Worm (Caenorhabditis elegans) whole organism, L1 larva: ENCODE results near the gene F11A5.17.

Experiments used
- C04F5.9 ChIP-seq: sonication (generic microtip); optimal IDR thresholded peaks from 2 replicates; lab custom pipeline; 2016; ENCODE audit warnings: missing genetic modification characterization, missing compliant biosample characterization
- C16A3.4 ChIP-seq: fragments of 150-350 bp; optimal IDR thresholded peaks from 2 replicates; lab custom pipeline; 2014; ENCODE audit warnings: missing biosample characterization, missing genetic modification characterization
- F16B12.6 ChIP-seq: fragments of 150-350 bp; optimal IDR thresholded peaks from 2 replicates; lab custom pipeline; 2014; ENCODE audit warnings: missing biosample characterization, missing genetic modification characterization
- Y116A8C.19 ChIP-seq: sonication (generic microtip); optimal IDR thresholded peaks from 2 replicates; lab custom pipeline; 2016; ENCODE audit warnings: missing compliant biosample characterization, missing genetic modification characterization, borderline replicate concordance
- aha-1 ChIP-seq: fragments of 150-350 bp; optimal IDR thresholded peaks from 2 replicates; lab custom pipeline; 2014; ENCODE audit warnings: missing biosample characterization, missing genetic modification characterization
- aly-2 ChIP-seq: fragments of 150-350 bp; optimal IDR thresholded peaks from 2 replicates; lab custom pipeline; 2014; ENCODE audit warnings: missing biosample characterization, missing genetic modification characterization
- blmp-1 ChIP-seq: fragments of 150-350 bp; optimal IDR thresholded peaks from 2 replicates; lab custom pipeline; 2014; ENCODE audit warnings: missing biosample characterization, missing genetic modification characterization
- ceh-63 ChIP-seq: fragments of 200-800 bp; sonication (Bioruptor generic); optimal IDR thresholded peaks from 2 replicates; lab custom pipeline; 2018; ENCODE audit warnings: mild to moderate bottlenecking, missing genetic modification characterization, missing compliant biosample characterization
- ceh-88 ChIP-seq: fragments of 200-800 bp; sonication (Bioruptor generic); IDR thresholded peaks from 2 replicates; pipeline ENCODE4 v1.3.6; 2022; ENCODE audit warnings: missing genetic modification characterization, missing compliant biosample characterization
- ceh-90 ChIP-seq: sonication (generic microtip); optimal IDR thresholded peaks from 2 replicates; lab custom pipeline; 2016; ENCODE audit warnings: missing genetic modification characterization, missing compliant biosample characterization
- dpl-1 ChIP-seq, 3 experiments: fragments of 150-350 bp in 2 of 3; sonication (generic microtip) in 1 of 3; optimal IDR thresholded peaks; 2 replicates each; lab custom pipeline; 2014 to 2017; ENCODE audit warnings: missing biosample characterization in 3 of 3, missing genetic modification characterization in 3 of 3, missing genetic modification reagents in 3 of 3
- dsc-1 ChIP-seq: sonication (generic microtip); optimal IDR thresholded peaks from 2 replicates; lab custom pipeline; 2016; ENCODE audit warnings: mild to moderate bottlenecking, missing genetic modification characterization, missing compliant biosample characterization
- efl-1 ChIP-seq, 4 experiments: fragments of 150-350 bp; optimal IDR thresholded peaks in 3 of 4; peaks in 1 of 4; 1 replicate in 1 of 4; 2 replicates in 3 of 4; lab custom pipeline; 2014; ENCODE audit warnings: missing biosample characterization in 2 of 4, missing genetic modification characterization in 2 of 4, missing genetic modification reagents in 2 of 4
- efl-3 ChIP-seq: fragments of 200-800 bp; sonication (Bioruptor generic); optimal IDR thresholded peaks from 2 replicates; lab custom pipeline; 2018; ENCODE audit warnings: mild to moderate bottlenecking, missing genetic modification characterization, missing compliant biosample characterization
- ets-5 ChIP-seq: fragments of 200-800 bp; sonication (Bioruptor generic); IDR thresholded peaks from 2 replicates; pipeline ENCODE4 v1.3.6; 2022; ENCODE audit warnings: missing genetic modification characterization, missing compliant biosample characterization
- hlh-17 ChIP-seq: fragments of 200-800 bp; sonication (Bioruptor generic); optimal IDR thresholded peaks from 2 replicates; lab custom pipeline; 2018; ENCODE audit warnings: missing genetic modification characterization, mild to moderate bottlenecking, missing compliant biosample characterization, moderate library complexity, borderline replicate concordance
- hlh-4 ChIP-seq: sonication (generic microtip); optimal IDR thresholded peaks from 2 replicates; lab custom pipeline; 2016; ENCODE audit warnings: mild to moderate bottlenecking, missing genetic modification characterization, missing compliant biosample characterization
- hpl-2 ChIP-seq: fragments of 150-350 bp; optimal IDR thresholded peaks from 2 replicates; lab custom pipeline; 2014; ENCODE audit warnings: missing biosample characterization, missing genetic modification reagents, missing genetic modification characterization
- lin-15B ChIP-seq: fragments of 150-350 bp; sonication (generic microtip); optimal IDR thresholded peaks from 3 replicates; lab custom pipeline; 2014; ENCODE audit warnings: missing biosample characterization, missing genetic modification characterization
- lir-3 ChIP-seq: sonication (generic microtip); optimal IDR thresholded peaks from 2 replicates; lab custom pipeline; 2016; ENCODE audit warnings: mild to moderate bottlenecking, missing genetic modification characterization, moderate library complexity, missing compliant biosample characterization; ENCODE audit not compliant: poor library complexity
- lsy-2 ChIP-seq, 2 experiments: fragments of 150-350 bp; optimal IDR thresholded peaks; 2 replicates each; lab custom pipeline; 2014; ENCODE audit warnings: missing biosample characterization in 2 of 2, missing genetic modification characterization in 2 of 2
- mef-2 ChIP-seq: fragments of 150-350 bp; optimal IDR thresholded peaks from 2 replicates; lab custom pipeline; 2014; ENCODE audit warnings: missing biosample characterization, missing genetic modification characterization
- mep-1 ChIP-seq: fragments of 150-350 bp; optimal IDR thresholded peaks from 2 replicates; lab custom pipeline; 2014; ENCODE audit warnings: missing biosample characterization, missing genetic modification characterization
- nhr-11 ChIP-seq: fragments of 150-350 bp; optimal IDR thresholded peaks from 2 replicates; lab custom pipeline; 2014; ENCODE audit warnings: missing biosample characterization, missing genetic modification characterization
- nhr-12 ChIP-seq: sonication (generic microtip); optimal IDR thresholded peaks from 2 replicates; lab custom pipeline; 2017; ENCODE audit warnings: missing biosample characterization, missing genetic modification characterization
- nhr-19 ChIP-seq: fragments of 200-800 bp; sonication (Bioruptor generic); conservative IDR thresholded peaks from 2 replicates; pipeline ENCODE4 v1.3.6; 2022; ENCODE audit warnings: missing genetic modification characterization, missing compliant biosample characterization
- nhr-20 ChIP-seq: sonication (generic microtip); optimal IDR thresholded peaks from 2 replicates; lab custom pipeline; 2016; ENCODE audit warnings: mild to moderate bottlenecking, missing genetic modification characterization, missing compliant biosample characterization
- nhr-237 ChIP-seq: fragments of 150-350 bp; optimal IDR thresholded peaks from 2 replicates; lab custom pipeline; 2014; ENCODE audit warnings: missing biosample characterization, missing genetic modification characterization
- nhr-71 ChIP-seq: sonication (generic microtip); optimal IDR thresholded peaks from 2 replicates; lab custom pipeline; 2016; ENCODE audit warnings: mild to moderate bottlenecking, missing genetic modification characterization, moderate library complexity, missing compliant biosample characterization
- nhr-90 ChIP-seq: sonication (generic microtip); optimal IDR thresholded peaks from 2 replicates; lab custom pipeline; 2016; ENCODE audit warnings: mild to moderate bottlenecking, missing genetic modification characterization, missing compliant biosample characterization; ENCODE audit not compliant: poor library complexity
- pag-3 ChIP-seq: sonication (generic microtip); optimal IDR thresholded peaks from 2 replicates; lab custom pipeline; 2017; ENCODE audit warnings: missing genetic modification characterization, mild to moderate bottlenecking, missing compliant biosample characterization, antibody characterized with exemption, borderline replicate concordance; ENCODE audit not compliant: insufficient read depth
- snu-23 ChIP-seq: sonication (generic microtip); optimal IDR thresholded peaks from 2 replicates; lab custom pipeline; 2016; ENCODE audit warnings: missing genetic modification characterization, missing compliant biosample characterization
- sox-4 ChIP-seq: sonication (generic microtip); optimal IDR thresholded peaks from 2 replicates; lab custom pipeline; 2016; ENCODE audit warnings: missing genetic modification characterization, missing compliant biosample characterization
- tbx-2 ChIP-seq: sonication (generic microtip); optimal IDR thresholded peaks from 2 replicates; lab custom pipeline; 2016; ENCODE audit warnings: missing genetic modification characterization, missing compliant biosample characterization
- unc-130 ChIP-seq: fragments of 150-350 bp; optimal IDR thresholded peaks from 2 replicates; lab custom pipeline; 2017; ENCODE audit warnings: missing biosample characterization, missing genetic modification characterization, inconsistent platforms
- unc-30 ChIP-seq: sonication (generic microtip); optimal IDR thresholded peaks from 2 replicates; lab custom pipeline; 2017; ENCODE audit warnings: missing biosample characterization, missing genetic modification characterization
- unc-62 ChIP-seq: fragments of 150-350 bp; optimal IDR thresholded peaks from 2 replicates; lab custom pipeline; 2014; ENCODE audit warnings: missing biosample characterization, missing genetic modification reagents, missing genetic modification characterization
- unc-86 ChIP-seq: sonication (generic microtip); optimal IDR thresholded peaks from 2 replicates; lab custom pipeline; 2016; ENCODE audit warnings: missing genetic modification characterization, missing compliant biosample characterization
- unc-98 ChIP-seq: fragments of 200-800 bp; sonication (Bioruptor generic); IDR thresholded peaks from 2 replicates; pipeline ENCODE4 v1.3.6; 2022; ENCODE audit warnings: missing genetic modification characterization, missing compliant biosample characterization
- zag-1 ChIP-seq: fragments of 150-350 bp; optimal IDR thresholded peaks from 2 replicates; lab custom pipeline; 2014; ENCODE audit warnings: missing biosample characterization, missing genetic modification characterization
- zip-4 ChIP-seq: fragments of 200-800 bp; sonication (Bioruptor generic); optimal IDR thresholded peaks from 2 replicates; lab custom pipeline; 2018; ENCODE audit warnings: mild to moderate bottlenecking, missing genetic modification characterization, moderate library complexity, missing compliant biosample characterization
- ztf-11 ChIP-seq, 2 experiments: sonication (generic microtip); optimal IDR thresholded peaks; 2 replicates each; lab custom pipeline; 2016 to 2017; ENCODE audit warnings: missing genetic modification characterization in 2 of 2, missing biosample characterization in 1 of 2, missing compliant biosample characterization in 1 of 2

Gene F11A5.17

DNA sequence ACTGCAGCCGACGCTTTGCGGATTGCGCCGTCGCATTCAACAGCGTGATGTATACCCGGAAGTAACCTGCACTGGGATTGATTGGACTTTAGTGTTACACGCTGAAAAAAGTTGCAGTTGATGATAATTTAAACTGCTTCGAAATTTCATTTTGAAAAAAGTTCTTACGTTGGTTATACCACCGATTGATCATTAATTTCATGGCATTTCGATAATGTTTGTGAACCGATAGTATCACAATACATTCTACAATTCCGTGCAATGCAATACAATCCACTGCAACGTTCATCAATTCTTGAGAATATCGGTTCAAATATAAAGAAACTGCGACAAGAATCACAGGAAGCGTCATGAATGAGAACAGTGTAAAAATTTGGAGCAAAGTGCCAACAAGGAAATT, 33.3 kb downstream of the F11A5.17 start, which contains the start of gene F21H7.3:
TSS of gene F21H7.3 (minus strand) at position 101 of the 400 bp plus-strand sequence.
- TF ChIP-seq unc-62 (GFP tag; lab: Kevin White, UChicago) (no peak), nhr-90 (tag; lab: Kevin White, UChicago) (no peak), unc-30 (tag; lab: Kevin White, UChicago) (no peak), sox-4 (tag; lab: Kevin White, UChicago) (no peak), zag-1 (tag; lab: Kevin White, UChicago) (no peak), lin-15B (tag; lab: Kevin White, UChicago) (no peak)

DNA sequence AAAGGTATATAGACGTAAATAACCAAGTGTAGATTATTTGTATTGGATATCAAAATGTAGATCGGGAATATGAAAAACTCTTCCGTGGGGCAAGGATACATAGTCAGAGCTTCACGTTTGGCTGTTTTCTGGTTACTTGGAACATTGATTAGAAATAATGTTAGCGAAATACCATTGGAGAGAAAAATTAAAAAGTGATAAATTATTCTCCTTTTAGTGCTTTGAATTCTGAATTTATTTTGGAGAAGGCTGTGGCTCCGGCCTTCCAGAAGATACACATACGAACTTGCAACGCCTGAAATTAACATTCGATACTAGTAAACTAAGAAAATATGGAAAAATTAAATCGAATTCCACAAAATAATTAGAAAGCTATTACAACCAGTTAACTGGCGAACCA, 33.8 kb downstream of the F11A5.17 start, which contains the start of gene srh-98:
TSS of gene srh-98 (minus strand) at position 101 of the 400 bp plus-strand sequence.
- TF ChIP-seq nhr-12 (tag; lab: Kevin White, UChicago) (no peak), unc-130 (tag; lab: Kevin White, UChicago) (no peak), ets-5 (GFP tag; lab: Robert Waterston, UW) (no peak), nhr-71 (tag; lab: Kevin White, UChicago) (no peak), Y116A8C.19 (tag; lab: Kevin White, UChicago) (no peak), aly-2 (tag; lab: Kevin White, UChicago) (no peak), pag-3 (no peak), lsy-2 (tag; optimal IDR thresholded peaks at IDR 0.05; lab: Kevin White, UChicago) (no peak), dpl-1 (GFP tag; optimal IDR thresholded peaks at IDR 0.05; lab: Kevin White, UChicago) (no peak), nhr-90 (tag; lab: Kevin White, UChicago) (no peak), ztf-11 (tag; optimal IDR thresholded peaks at IDR 0.05; lab: Kevin White, UChicago) (no peak), F16B12.6 (tag; lab: Kevin White, UChicago) (no peak), hpl-2 (GFP tag; lab: Kevin White, UChicago) (no peak), nhr-19 (GFP tag; lab: Robert Waterston, UW) (no peak), hlh-4 (tag; lab: Kevin White, UChicago) (no peak), tbx-2 (tag; lab: Kevin White, UChicago) (no peak), efl-1 (optimal IDR thresholded peaks at IDR 0.05; lab: Kevin White, UChicago) (no peak), efl-1 (GFP tag; optimal IDR thresholded peaks at IDR 0.05 in 1 of 2; lab: Kevin White, UChicago) (no peak), zag-1 (tag; lab: Kevin White, UChicago) (no peak), nhr-11 (no peak)

DNA sequence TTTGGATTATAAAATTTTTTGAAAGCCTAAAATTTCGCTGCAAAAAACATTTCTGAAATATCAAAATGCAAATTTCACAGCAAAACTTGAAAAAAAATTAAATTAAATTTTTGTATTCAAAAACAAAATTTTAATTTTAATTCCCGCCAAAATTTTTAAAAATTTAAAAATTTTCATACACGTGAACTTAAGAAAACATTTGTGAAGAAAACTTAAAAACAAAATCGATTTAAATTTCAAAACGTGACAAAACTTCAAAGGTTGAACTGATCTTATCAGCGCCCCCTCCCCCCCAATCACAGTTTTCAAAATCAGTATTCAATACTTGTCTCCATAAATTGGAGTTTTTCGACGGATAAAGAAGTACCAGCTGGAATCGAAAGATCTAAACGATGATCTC, 35.4 kb downstream of the F11A5.17 start, which contains the start of gene F21H7.5:
TSS of gene F21H7.5 (plus strand) at position 301 of the 400 bp plus-strand sequence.
- TF ChIP-seq F16B12.6 (tag; lab: Kevin White, UChicago): no peak
- no peak for TF ChIP-seq nhr-11
- TF ChIP-seq C04F5.9: no peak
- TF ChIP-seq unc-98 (GFP tag; lab: Robert Waterston, UW): no peak
- no peak for TF ChIP-seq mep-1 (tag; lab: Kevin White, UChicago)
- no peak for TF ChIP-seq snu-23 (GFP tag; lab: Kevin White, UChicago)
- TF ChIP-seq zag-1 (tag; lab: Kevin White, UChicago): no peak
- no peak for TF ChIP-seq aha-1
- TF ChIP-seq Y116A8C.19 (tag; lab: Kevin White, UChicago): no peak
- TF ChIP-seq nhr-20: no peak
- TF ChIP-seq zip-4 (GFP tag; lab: Kevin White, UChicago): no peak
- no peak for TF ChIP-seq nhr-237 (tag; lab: Kevin White, UChicago)
- TF ChIP-seq lir-3 (tag; lab: Kevin White, UChicago): no peak
- no peak for TF ChIP-seq unc-130 (tag; lab: Kevin White, UChicago)
- no peak for TF ChIP-seq nhr-12 (tag; lab: Kevin White, UChicago)
- no peak for TF ChIP-seq ceh-90 (tag; lab: Kevin White, UChicago)
- TF ChIP-seq efl-3: no peak
- TF ChIP-seq unc-86: no peak
- no peak for TF ChIP-seq pag-3
- TF ChIP-seq, all 84 proteins: peak for 0

DNA sequence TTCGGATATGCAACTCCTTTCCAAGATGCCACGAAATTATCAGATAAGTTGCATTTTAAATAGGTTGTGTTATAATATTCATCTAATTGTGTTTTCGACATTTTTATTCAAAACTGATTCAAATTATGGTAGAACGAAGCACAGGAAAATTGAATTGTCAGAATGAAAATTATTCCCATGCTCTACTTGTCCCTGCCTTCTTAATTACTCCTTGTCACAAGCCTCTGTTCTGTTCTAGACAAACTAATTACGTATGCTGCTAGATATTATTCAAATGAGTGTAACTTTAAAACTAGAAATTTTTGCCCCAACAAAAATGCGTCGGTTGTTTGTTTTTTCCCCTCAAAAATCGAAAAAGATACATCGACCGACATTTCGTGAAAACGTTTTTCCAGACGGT, 42.2 kb downstream of the F11A5.17 start, which contains the start of gene srh-104:
TSS of gene srh-104 (minus strand) at position 101 of the 400 bp plus-strand sequence.
- no peak for TF ChIP-seq nhr-237 (tag; lab: Kevin White, UChicago)
- TF ChIP-seq mef-2 (tag; lab: Kevin White, UChicago): no peak
- no peak for TF ChIP-seq hlh-4 (tag; lab: Kevin White, UChicago)
- no peak for TF ChIP-seq aly-2 (tag; lab: Kevin White, UChicago)
- no peak for TF ChIP-seq blmp-1 (tag; lab: Kevin White, UChicago)
- TF ChIP-seq hlh-17 (GFP tag; lab: Kevin White, UChicago): no peak
- TF ChIP-seq dsc-1 (tag; lab: Kevin White, UChicago): no peak
- no peak for TF ChIP-seq C16A3.4 (tag; lab: Kevin White, UChicago)
- TF ChIP-seq ceh-63 (GFP tag; lab: Kevin White, UChicago): no peak
- TF ChIP-seq ceh-88 (GFP tag; lab: Robert Waterston, UW): no peak
- no peak for TF ChIP-seq unc-130 (tag; lab: Kevin White, UChicago)
- TF ChIP-seq, all 84 proteins: peak for 0
